Worm (Caenorhabditis elegans) whole organism, late embryonic: ENCODE results near the gene F01D5.1.

Experiments used
- fkh-10 ChIP-seq: fragments of 150-350 bp; optimal IDR thresholded peaks from 2 replicates; lab custom pipeline; 2014; ENCODE audit warnings: missing biosample characterization, missing genetic modification reagents, missing genetic modification characterization
- fkh-6 ChIP-seq: sonication (generic microtip); optimal IDR thresholded peaks from 2 replicates; lab custom pipeline; 2016; ENCODE audit warnings: missing genetic modification characterization, missing compliant biosample characterization

DNA sequence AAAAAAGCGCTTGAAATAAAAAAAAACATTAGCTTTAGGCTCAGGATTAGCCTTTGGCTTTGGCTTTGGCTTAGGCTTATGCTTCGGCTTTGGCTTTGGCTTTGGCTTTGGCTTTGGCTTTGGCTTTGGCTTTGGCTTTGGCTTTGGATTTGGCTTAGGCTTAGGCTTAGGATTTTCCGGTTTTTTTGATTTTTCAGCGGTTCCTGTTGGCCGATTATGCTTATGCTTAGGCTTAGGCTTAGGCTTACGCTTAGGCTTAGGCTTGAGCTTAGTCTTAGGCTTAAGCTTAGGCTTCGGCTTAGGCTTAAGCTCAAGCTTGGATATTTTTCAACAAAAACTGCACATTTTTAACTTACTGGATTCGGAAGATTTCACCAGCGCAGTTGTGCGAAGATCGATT lies 23.2 kb downstream of the F01D5.1 start:
- TF ChIP-seq fkh-10 (GFP tag; lab: Kevin White, UChicago) = no peak
- no peak for TF ChIP-seq fkh-6 (tag; lab: Kevin White, UChicago)
